Worm (Caenorhabditis elegans): Measurements from ENCODE around the gene nhr-65.

ce11 chrV:18854788-18855187 is 15.7 kb downstream of the nhr-65 start:
- TF ChIP-seq him-1 (tag; optimal IDR thresholded peaks at IDR 0.05) (no peak), W03F9.2 (tag; optimal IDR thresholded peaks at IDR 0.05) (no peak), dao-5 (tag; optimal IDR thresholded peaks at IDR 0.05) (no peak)
